Worm (Caenorhabditis elegans) whole organism, young adult: ENCODE data around the gene skr-9.

ENCODE experiments used
- K11D2.4 ChIP-seq: fragments of 200-800 bp; sonication (Bioruptor generic); IDR thresholded peaks from 2 replicates; pipeline ENCODE4 v1.3.6; 2022; ENCODE audit warnings: missing genetic modification reagents, missing genetic modification characterization, missing compliant biosample characterization
- ccch-3 ChIP-seq: fragments of 200-800 bp; sonication (Bioruptor generic); optimal IDR thresholded peaks from 2 replicates; lab custom pipeline; 2018; ENCODE audit warnings: mild to moderate bottlenecking, missing genetic modification characterization, missing compliant biosample characterization
- cebp-1 ChIP-seq, 2 experiments: fragments of 200-800 bp in 1 of 2; sonication (Bioruptor generic) in 1 of 2; sonication (generic microtip) in 1 of 2; IDR thresholded peaks in 1 of 2; optimal IDR thresholded peaks in 1 of 2; 2 replicates each; pipeline versions ENCODE4 v1.3.6 to Lab custom; 2017 to 2022; ENCODE audit warnings: missing compliant biosample characterization in 2 of 2, missing genetic modification characterization in 2 of 2, mild to moderate bottlenecking in 1 of 2, missing genetic modification reagents in 1 of 2, moderate library complexity in 1 of 2
- dpl-1 ChIP-seq: fragments of 150-350 bp; optimal IDR thresholded peaks from 2 replicates; lab custom pipeline; 2014; ENCODE audit warnings: missing biosample characterization, missing genetic modification reagents, missing genetic modification characterization
- ets-4 ChIP-seq: fragments of 200-800 bp; sonication (Bioruptor generic); optimal IDR thresholded peaks from 2 replicates; lab custom pipeline; 2018; ENCODE audit warnings: mild to moderate bottlenecking, missing genetic modification characterization, missing compliant biosample characterization
- hmg-1.2 ChIP-seq: fragments of 200-800 bp; sonication (Bioruptor generic); IDR thresholded peaks from 2 replicates; pipeline ENCODE4 v1.3.6; 2022; ENCODE audit warnings: missing genetic modification reagents, missing genetic modification characterization, missing compliant biosample characterization
- let-607 ChIP-seq, 2 experiments: fragments of 200-800 bp in 1 of 2; sonication (Bioruptor generic) in 1 of 2; sonication (generic microtip) in 1 of 2; optimal IDR thresholded peaks; 2 replicates each; lab custom pipeline; 2016 to 2018; ENCODE audit warnings: mild to moderate bottlenecking in 2 of 2, missing compliant biosample characterization in 2 of 2, missing genetic modification characterization in 2 of 2, moderate library complexity in 2 of 2, missing genotype in 1 of 2
- madf-8 ChIP-seq: fragments of 200-800 bp; sonication (Bioruptor generic); conservative IDR thresholded peaks from 2 replicates; pipeline ENCODE4 v1.3.6; 2022; ENCODE audit warnings: missing genetic modification reagents, missing genetic modification characterization, missing compliant biosample characterization
- sea-2 ChIP-seq: fragments of 200-800 bp; sonication (Bioruptor generic); IDR thresholded peaks from 2 replicates; pipeline ENCODE4 v1.3.6; 2022; ENCODE audit warnings: missing genetic modification characterization, missing compliant biosample characterization
- snpc-3.4 ChIP-seq: sonication (generic microtip); optimal IDR thresholded peaks from 2 replicates; lab custom pipeline; 2017; ENCODE audit warnings: missing genetic modification characterization, mild to moderate bottlenecking, missing compliant biosample characterization, antibody characterized with exemption, moderate library complexity, missing genotype, missing genetic modification reagents

ce11 chrIV:17191791-17192190 lies 28.4 kb downstream of the skr-9 start, which contains the start of gene flp-17:
- TF ChIP-seq ets-4 (GFP tag; lab: Kevin White, UChicago) (no peak), K11D2.4 (GFP tag; lab: Robert Waterston, UW) (no peak), madf-8 (GFP tag; lab: Robert Waterston, UW) (no peak), snpc-3.4 (tag; lab: Kevin White, UChicago) (no peak), let-607 (tag; optimal IDR thresholded peaks at IDR 0.05; lab: Kevin White, UChicago) (no peak), ccch-3 (no peak), hmg-1.2 (GFP tag; lab: Robert Waterston, UW) (no peak), cebp-1 (GFP tag; IDR thresholded peaks at IDR 0.05; lab: Robert Waterston, UW) (no peak), cebp-1 (tag; optimal IDR thresholded peaks at IDR 0.05; lab: Kevin White, UChicago) (no peak), sea-2 (GFP tag; lab: Robert Waterston, UW) (no peak), dpl-1 (GFP tag; lab: Kevin White, UChicago) (no peak)
